Fruit fly (Drosophila melanogaster) whole organism, embryonic: ENCODE data around the gene CG15764.

Experiments used
- Atf3 ChIP-seq: fragments of 200-800 bp; sonication (Bioruptor generic); optimal IDR thresholded peaks from 3 replicates; lab custom pipeline; 2016; ENCODE audit warnings: missing biosample characterization, missing genetic modification characterization
- Atf6 ChIP-seq: fragments of 200-800 bp; sonication (Bioruptor generic); IDR thresholded peaks from 2 replicates; pipeline ENCODE4 v1.3.6; 2022; ENCODE audit warnings: missing biosample characterization, missing genetic modification characterization
- BEAF-32 ChIP-seq: fragments of 200-800 bp; sonication (Bioruptor generic); optimal IDR thresholded peaks from 3 replicates; lab custom pipeline; 2017; ENCODE audit warnings: missing biosample characterization, missing genetic modification characterization, mild to moderate bottlenecking, moderate library complexity, missing genetic modification reagents
- CG10462 ChIP-seq: fragments of 200-800 bp; sonication (Bioruptor generic); optimal IDR thresholded peaks from 2 replicates; lab custom pipeline; 2016; ENCODE audit warnings: missing biosample characterization, missing genetic modification characterization
- CG11456 ChIP-seq: fragments of 200-800 bp; sonication (Bioruptor generic); IDR thresholded peaks from 3 replicates; pipeline ENCODE4 v1.3.6; 2022; ENCODE audit warnings: missing biosample characterization, missing genetic modification characterization
- CG11504 ChIP-seq: fragments of 200-800 bp; sonication (Bioruptor generic); optimal IDR thresholded peaks from 3 replicates; lab custom pipeline; 2019; ENCODE audit warnings: missing biosample characterization, mild to moderate bottlenecking, missing genetic modification characterization, moderate library complexity
- CG12071 ChIP-seq: fragments of 200-800 bp; sonication (Bioruptor generic); optimal IDR thresholded peaks from 3 replicates; lab custom pipeline; 2018; ENCODE audit warnings: missing biosample characterization, mild to moderate bottlenecking, missing genetic modification characterization
- CG13296 ChIP-seq: fragments of 200-800 bp; sonication (Bioruptor generic); optimal IDR thresholded peaks from 3 replicates; lab custom pipeline; 2018; ENCODE audit warnings: missing biosample characterization, mild to moderate bottlenecking, missing genetic modification characterization
- CG13775 ChIP-seq: fragments of 200-800 bp; sonication (Bioruptor generic); optimal IDR thresholded peaks from 3 replicates; lab custom pipeline; 2017; ENCODE audit warnings: missing biosample characterization, mild to moderate bottlenecking, missing genetic modification characterization
- CG14860 ChIP-seq: fragments of 200-800 bp; sonication (Bioruptor generic); IDR thresholded peaks from 3 replicates; pipeline ENCODE4 v1.3.6; 2022; ENCODE audit warnings: missing biosample characterization, missing genetic modification characterization; ENCODE audit not compliant: partially characterized antibody
- CG16813 ChIP-seq: fragments of 200-800 bp; sonication (Bioruptor generic); IDR thresholded peaks from 3 replicates; pipeline ENCODE4 v1.3.6; 2022; ENCODE audit warnings: missing biosample characterization, missing genetic modification characterization; ENCODE audit not compliant: partially characterized antibody
- CG1832 ChIP-seq: fragments of 200-800 bp; sonication (Bioruptor generic); optimal IDR thresholded peaks from 2 replicates; lab custom pipeline; 2017; ENCODE audit warnings: missing biosample characterization, mild to moderate bottlenecking, missing genetic modification characterization, inconsistent platforms
- CG31365 ChIP-seq: fragments of 200-800 bp; sonication (Bioruptor generic); optimal IDR thresholded peaks from 2 replicates; lab custom pipeline; 2018; ENCODE audit warnings: missing biosample characterization, mild to moderate bottlenecking, missing genetic modification characterization
- CG3847 ChIP-seq: fragments of 200-800 bp; sonication (Bioruptor generic); IDR thresholded peaks from 2 replicates; pipeline ENCODE4 v1.3.6; 2022; ENCODE audit warnings: missing biosample characterization, missing genetic modification characterization
- CG4730 ChIP-seq: fragments of 200-800 bp; sonication (Bioruptor generic); IDR thresholded peaks from 2 replicates; pipeline ENCODE4 v1.3.6; 2022; ENCODE audit warnings: missing biosample characterization, missing genetic modification characterization
- CG7271 ChIP-seq: fragments of 200-800 bp; sonication (Bioruptor generic); optimal IDR thresholded peaks from 2 replicates; lab custom pipeline; 2018; ENCODE audit warnings: missing biosample characterization, mild to moderate bottlenecking, missing genetic modification characterization, moderate library complexity
- CG7987 ChIP-seq: fragments of 200-800 bp; sonication (Bioruptor generic); optimal IDR thresholded peaks from 2 replicates; lab custom pipeline; 2018; ENCODE audit warnings: missing biosample characterization, mild to moderate bottlenecking, missing genetic modification characterization, moderate library complexity
- CG8089 ChIP-seq: fragments of 200-800 bp; sonication (Bioruptor generic); optimal IDR thresholded peaks from 3 replicates; lab custom pipeline; 2016; ENCODE audit warnings: missing biosample characterization, missing genetic modification characterization
- CG8388 ChIP-seq: fragments of 200-800 bp; sonication (Bioruptor generic); optimal IDR thresholded peaks from 2 replicates; lab custom pipeline; 2019; ENCODE audit warnings: missing biosample characterization, mild to moderate bottlenecking, missing genetic modification characterization, moderate library complexity
- Chrac-16 ChIP-seq: fragments of 200-800 bp; sonication (Bioruptor generic); optimal IDR thresholded peaks from 3 replicates; lab custom pipeline; 2016; ENCODE audit warnings: missing biosample characterization, missing genetic modification characterization
- Fer1 ChIP-seq: fragments of 200-800 bp; sonication (Bioruptor generic); optimal IDR thresholded peaks from 2 replicates; lab custom pipeline; 2017; ENCODE audit warnings: missing biosample characterization, mild to moderate bottlenecking, missing genetic modification characterization
- HLHmδ ChIP-seq: fragments of 200-800 bp; sonication (Bioruptor generic); optimal IDR thresholded peaks from 2 replicates; lab custom pipeline; 2018; ENCODE audit warnings: missing biosample characterization, mild to moderate bottlenecking, missing genetic modification characterization, moderate library complexity
- Hr51 ChIP-seq, 2 experiments: fragments of 200-800 bp; sonication (Bioruptor generic); optimal IDR thresholded peaks; 2 replicates in 1 of 2; 3 replicates in 1 of 2; lab custom pipeline; 2016 to 2018; ENCODE audit warnings: missing biosample characterization in 2 of 2, missing genetic modification characterization in 2 of 2, mild to moderate bottlenecking in 1 of 2, moderate library complexity in 1 of 2
- Mes4 ChIP-seq: fragments of 200-800 bp; sonication (Bioruptor generic); optimal IDR thresholded peaks from 2 replicates; lab custom pipeline; 2016; ENCODE audit warnings: missing biosample characterization, missing genetic modification characterization
- Nf-YA ChIP-seq: fragments of 200-800 bp; sonication (Bioruptor generic); IDR thresholded peaks from 2 replicates; pipeline ENCODE4 v1.3.6; 2022; ENCODE audit warnings: missing biosample characterization, missing genetic modification characterization
- Side ChIP-seq: fragments of 200-800 bp; sonication (Bioruptor generic); optimal IDR thresholded peaks from 2 replicates; lab custom pipeline; 2016; ENCODE audit warnings: missing biosample characterization, missing genetic modification characterization
- YL-1 ChIP-seq: fragments of 200-800 bp; sonication (Bioruptor generic); optimal IDR thresholded peaks from 3 replicates; lab custom pipeline; 2017; ENCODE audit warnings: missing biosample characterization, mild to moderate bottlenecking, missing genetic modification characterization
- aop ChIP-seq: fragments of 200-800 bp; sonication (Bioruptor generic); IDR thresholded peaks from 2 replicates; pipeline ENCODE4 v1.3.6; 2022; ENCODE audit warnings: missing biosample characterization, missing genetic modification characterization
- az2 ChIP-seq: fragments of 200-800 bp; sonication (Bioruptor generic); optimal IDR thresholded peaks from 3 replicates; lab custom pipeline; 2016; ENCODE audit warnings: missing biosample characterization, missing genetic modification characterization
- br ChIP-seq: fragments of >200 bp; optimal IDR thresholded peaks from 2 replicates; lab custom pipeline; 2017
- btn ChIP-seq: fragments of 200-800 bp; sonication (Bioruptor generic); optimal IDR thresholded peaks from 2 replicates; lab custom pipeline; 2016; ENCODE audit warnings: missing biosample characterization, missing genetic modification characterization
- caup ChIP-seq: fragments of 200-800 bp; sonication (Bioruptor generic); optimal IDR thresholded peaks from 3 replicates; lab custom pipeline; 2017; ENCODE audit warnings: missing biosample characterization, mild to moderate bottlenecking, missing genetic modification characterization, moderate library complexity; ENCODE audit not compliant: severe bottlenecking
- corto ChIP-seq: fragments of 200-800 bp; sonication (Bioruptor generic); optimal IDR thresholded peaks from 2 replicates; lab custom pipeline; 2016; ENCODE audit warnings: missing biosample characterization, mild to moderate bottlenecking, missing genetic modification characterization, moderate library complexity
- en ChIP-seq: fragments of 200-800 bp; sonication (Bioruptor generic); optimal IDR thresholded peaks from 2 replicates; lab custom pipeline; 2016; ENCODE audit warnings: missing biosample characterization, missing genetic modification characterization
- gcm2 ChIP-seq: fragments of 200-800 bp; sonication (Bioruptor generic); optimal IDR thresholded peaks from 2 replicates; lab custom pipeline; 2016; ENCODE audit warnings: missing biosample characterization, missing genetic modification characterization
- gsb-n ChIP-seq: fragments of 200-800 bp; sonication (Bioruptor generic); optimal IDR thresholded peaks from 3 replicates; lab custom pipeline; 2018; ENCODE audit warnings: missing biosample characterization, mild to moderate bottlenecking, missing genetic modification characterization
- hb ChIP-seq: fragments of 200-800 bp; sonication (Bioruptor generic); IDR thresholded peaks from 3 replicates; pipeline ENCODE4 v1.3.6; 2022; ENCODE audit warnings: missing biosample characterization, missing genetic modification characterization; ENCODE audit not compliant: partially characterized antibody
- hth ChIP-seq: fragments of >200 bp; optimal IDR thresholded peaks from 2 replicates; lab custom pipeline; 2017; ENCODE audit warnings: inconsistent platforms
- insv ChIP-seq, 2 experiments: fragments of 200-800 bp; sonication (Bioruptor generic); optimal IDR thresholded peaks; 3 replicates each; lab custom pipeline; 2016 to 2018; ENCODE audit warnings: missing biosample characterization in 2 of 2, missing genetic modification characterization in 2 of 2
- jing ChIP-seq: fragments of 200-800 bp; sonication (Bioruptor generic); optimal IDR thresholded peaks from 2 replicates; lab custom pipeline; 2018; ENCODE audit warnings: missing biosample characterization, mild to moderate bottlenecking, missing genetic modification characterization
- nom ChIP-seq: fragments of 200-800 bp; sonication (Bioruptor generic); optimal IDR thresholded peaks from 2 replicates; lab custom pipeline; 2017; ENCODE audit warnings: missing biosample characterization, missing genetic modification characterization, mild to moderate bottlenecking, moderate library complexity, missing genetic modification reagents
- pb ChIP-seq: fragments of 200-800 bp; sonication (Bioruptor generic); optimal IDR thresholded peaks from 3 replicates; lab custom pipeline; 2016; ENCODE audit warnings: missing biosample characterization, missing genetic modification characterization
- row ChIP-seq: fragments of 200-800 bp; sonication (Bioruptor generic); IDR thresholded peaks from 3 replicates; pipeline ENCODE4 v1.3.6; 2022; ENCODE audit warnings: missing biosample characterization, missing genetic modification characterization
- run ChIP-seq: fragments of 200-800 bp; sonication (Bioruptor generic); optimal IDR thresholded peaks from 3 replicates; lab custom pipeline; 2018; ENCODE audit warnings: missing biosample characterization, mild to moderate bottlenecking, missing genetic modification characterization
- salm ChIP-seq: fragments of 200-800 bp; sonication (Bioruptor generic); optimal IDR thresholded peaks from 2 replicates; lab custom pipeline; 2018; ENCODE audit warnings: missing biosample characterization, mild to moderate bottlenecking, missing genetic modification characterization
- slp2 ChIP-seq: fragments of 200-800 bp; sonication (Bioruptor generic); optimal IDR thresholded peaks from 2 replicates; lab custom pipeline; 2016; ENCODE audit warnings: missing biosample characterization, missing genetic modification characterization
- sob ChIP-seq: fragments of 200-800 bp; sonication (Bioruptor generic); IDR thresholded peaks from 2 replicates; pipeline ENCODE4 v1.3.6; 2022; ENCODE audit warnings: missing biosample characterization, missing genetic modification characterization
- sr ChIP-seq: fragments of 200-800 bp; sonication (Bioruptor generic); IDR thresholded peaks from 3 replicates; pipeline ENCODE4 v1.3.6; 2022; ENCODE audit warnings: missing biosample characterization, missing genetic modification characterization
- ttk ChIP-seq: fragments of 200-800 bp; sonication (Bioruptor generic); IDR thresholded peaks from 2 replicates; pipeline ENCODE4 v2.1.2; 2022; ENCODE audit warnings: missing biosample characterization, missing genetic modification characterization
- twi ChIP-seq: fragments of 200-800 bp; optimal IDR thresholded peaks from 2 replicates; lab custom pipeline; 2019; ENCODE audit warnings: missing biosample characterization, mild to moderate bottlenecking, missing genetic modification characterization, moderate library complexity
- vfl ChIP-seq: fragments of 200-800 bp; sonication (Bioruptor generic); optimal IDR thresholded peaks from 2 replicates; lab custom pipeline; 2016; ENCODE audit warnings: missing biosample characterization, missing genetic modification characterization

Gene CG15764

dm6 chrX:5907916-5908315 is 39.0 kb downstream of the CG15764 start, which contains the start of gene CG12236 (continued):
- TF ChIP-seq slp2 (GFP tag; lab: Kevin White, UChicago) (peak; percentile 10), CG4730 (GFP tag; lab: Robert Waterston, UW) (no peak), YL-1 (GFP tag; lab: Kevin White, UChicago) (peak; percentile 94), ttk (no peak; the same call in 1 of the 2 replicates), corto (no peak), CG13775 (GFP tag; lab: Kevin White, UChicago) (no peak), CG8089 (peak; percentile 24), CG7987 (GFP tag; lab: Kevin White, UChicago) (peak; percentile 77), Hr51 (GFP tag; optimal IDR thresholded peaks at IDR 0.05; lab: Kevin White, UChicago) (peak in 1 of 2 experiments; percentile 47), CG12071 (GFP tag; lab: Kevin White, UChicago) (no peak), hb (GFP tag; lab: Robert Waterston, UW) (no peak), caup (GFP tag; lab: Kevin White, UChicago) (peak; percentile 74), az2 (GFP tag; lab: Kevin White, UChicago) (no peak), salm (tag; lab: Kevin White, UChicago) (no peak), sr (0 out of 3 replicates have a peak, but pooled peaks have one; percentile 36), CG14860 (GFP tag; lab: Robert Waterston, UW) (no peak), row (GFP tag; lab: Robert Waterston, UW) (peak; percentile 32; the same call in 1 of the 3 replicates), CG16813 (GFP tag; lab: Robert Waterston, UW) (0 out of 3 replicates have a peak, but pooled peaks have one; percentile 21), Chrac-16 (GFP tag; lab: Kevin White, UChicago) (peak; percentile 13), btn (GFP tag; lab: Kevin White, UChicago) (no peak), run (no peak), HLHmδ (peak; percentile 38), pb (GFP tag; lab: Kevin White, UChicago) (no peak), sob (peak; percentile 66), gsb-n (tag; lab: Kevin White, UChicago) (peak; percentile 57), CG31365 (tag; lab: Kevin White, UChicago) (peak; percentile 9), Atf6 (GFP tag; lab: Robert Waterston, UW) (no peak), Atf3 (GFP tag; lab: Kevin White, UChicago) (no peak), Side (GFP tag; lab: Kevin White, UChicago) (peak; percentile 29), CG13296 (GFP tag; lab: Kevin White, UChicago) (no peak), Nf-YA (GFP tag; lab: Robert Waterston, UW) (no peak), twi (tag; lab: Kevin White, UChicago) (peak; percentile 28), Fer1 (peak; percentile 75), vfl (GFP tag; lab: Kevin White, UChicago) (no peak), br (no peak), en (GFP tag; lab: Kevin White, UChicago) (no peak), BEAF-32 (GFP tag; lab: Kevin White, UChicago) (peak; percentile 54), CG11456 (GFP tag; lab: Robert Waterston, UW) (peak; percentile 80; the same call in 2 of the 3 replicates), CG11504 (tag; lab: Kevin White, UChicago) (peak; percentile 79), gcm2 (GFP tag; lab: Kevin White, UChicago) (peak; percentile 40), hth (lab: Kevin White, UChicago) (no peak), CG7271 (no peak), CG1832 (no peak), CG10462 (no peak), Mes4 (GFP tag; lab: Kevin White, UChicago) (peak; percentile 1), CG8388 (no peak), jing (no peak), aop (0 out of 2 replicates have a peak, but pooled peaks have one; percentile 7), insv (GFP tag; optimal IDR thresholded peaks at IDR 0.05; lab: Kevin White, UChicago) (peak in 1 of 2 experiments; percentile 68), CG3847 (GFP tag; lab: Robert Waterston, UW) (peak; percentile 83), nom (GFP tag; lab: Kevin White, UChicago) (peak; percentile 44)
